Fruit fly (Drosophila melanogaster): Measurements from ENCODE around the gene CG10681.
A peak's percentile ranks its signal among the peaks of the same experiment; 100 is the strongest.

The CG10681 gene

DNA sequence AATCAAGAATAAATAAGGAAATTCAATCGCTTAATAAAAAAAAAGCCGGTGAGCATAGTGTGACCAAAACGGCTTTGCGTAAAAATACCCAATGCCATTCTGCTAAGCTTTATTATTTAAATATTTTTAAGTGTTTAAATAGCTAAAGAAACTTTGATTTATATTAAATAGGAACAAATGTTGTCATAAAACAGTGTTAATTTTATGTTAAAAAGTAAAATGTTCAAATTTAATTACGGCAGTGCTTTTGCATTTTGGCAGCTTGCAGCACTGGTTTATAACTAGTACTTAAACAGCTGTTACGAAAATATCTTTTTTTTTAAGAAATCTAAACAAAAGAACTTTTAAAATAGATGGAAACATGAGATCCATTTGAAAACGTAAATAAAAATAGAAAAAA is at the start of gene CG10681, which contains the start of gene CG10638:
CG10681 (plus strand) TSS at position 265 of the 400 bp plus-strand sequence.
CG10638 (minus strand) TSS at position 63 of the 400 bp plus-strand sequence.
- TF ChIP-seq Mes4 (GFP tag; optimal IDR thresholded peaks at IDR 0.05) (no peak), lab (GFP tag; optimal IDR thresholded peaks at IDR 0.05) (peak; percentile 15), CG9932 (GFP tag; IDR thresholded peaks at IDR 0.05) (peak; percentile 62), MESR4 (GFP tag; optimal IDR thresholded peaks at IDR 0.05) (no peak), fru (optimal IDR thresholded peaks at IDR 0.05) (no peak), H2.0 (GFP tag; IDR thresholded peaks at IDR 0.05) (no peak), Xrp1 (GFP tag; IDR thresholded peaks at IDR 0.05) (peak; percentile 47), sna (GFP tag; IDR thresholded peaks at IDR 0.05; ENCODE audit: partially characterized antibody) (peak; percentile 42; the same call in 1 of the 2 replicates), CG18011 (GFP tag; optimal IDR thresholded peaks at IDR 0.05) (peak; percentile 30), pho (GFP tag; optimal IDR thresholded peaks at IDR 0.05) (peak; percentile 2), CG10147 (GFP tag; optimal IDR thresholded peaks at IDR 0.05) (peak; percentile 36), crc (GFP tag; optimal IDR thresholded peaks at IDR 0.05) (no peak), Blimp-1 (GFP tag; optimal IDR thresholded peaks at IDR 0.05) (peak; percentile 41), lilli (GFP tag; optimal IDR thresholded peaks at IDR 0.05) (peak; percentile 61), CG9876 (GFP tag; optimal IDR thresholded peaks at IDR 0.05) (no peak), Lhr (GFP tag; optimal IDR thresholded peaks at IDR 0.05) (peak; percentile 45), CG16813 (GFP tag; IDR thresholded peaks at IDR 0.05; ENCODE audit: partially characterized antibody) (no peak), sens (GFP tag) (peak; percentile 91), Bteb2 (GFP tag; optimal IDR thresholded peaks at IDR 0.05) (peak; percentile 25), stwl (tag; optimal IDR thresholded peaks at IDR 0.05) (peak; percentile 86), CG15479 (GFP tag; optimal IDR thresholded peaks at IDR 0.05) (no peak), knrl (GFP tag; IDR thresholded peaks at IDR 0.05; ENCODE audit: partially characterized antibody) (no peak), Rfx (GFP tag; IDR thresholded peaks at IDR 0.05) (peak; percentile 21; the same call in 1 of the 2 replicates), CG1529 (GFP tag; optimal IDR thresholded peaks at IDR 0.05) (no peak), Six4 (GFP tag; optimal IDR thresholded peaks at IDR 0.05) (no peak), Dek (tag; optimal IDR thresholded peaks at IDR 0.05) (peak; percentile 20), CG12104 (GFP tag; optimal IDR thresholded peaks at IDR 0.05) (peak; percentile 30), B-H1 (GFP tag; IDR thresholded peaks at IDR 0.05) (no peak), CG17912 (GFP tag; optimal IDR thresholded peaks at IDR 0.05) (no peak), CG8388 (GFP tag; optimal IDR thresholded peaks at IDR 0.05) (peak; percentile 27), Usf (GFP tag; optimal IDR thresholded peaks at IDR 0.05) (no peak), CG18599 (GFP tag; optimal IDR thresholded peaks at IDR 0.05) (no peak), dimm (GFP tag; IDR thresholded peaks at IDR 0.05) (no peak), az2 (GFP tag; optimal IDR thresholded peaks at IDR 0.05) (peak; percentile 23), CG2712 (tag; optimal IDR thresholded peaks at IDR 0.05) (peak; percentile 54), YL-1 (GFP tag; optimal IDR thresholded peaks at IDR 0.05) (peak; percentile 81), Doc3 (GFP tag; IDR thresholded peaks at IDR 0.05; ENCODE audit: partially characterized antibody) (no peak), NC2β (GFP tag; optimal IDR thresholded peaks at IDR 0.05) (peak; percentile 28), pan (optimal IDR thresholded peaks at IDR 0.05) (no peak), pan (GFP tag; optimal IDR thresholded peaks at IDR 0.05 in 1 of 2, IDR thresholded peaks at IDR 0.05 in 1 of 2) (no peak), CG6654 (GFP tag; optimal IDR thresholded peaks at IDR 0.05) (no peak), E2f1 (GFP tag; IDR thresholded peaks at IDR 0.05) (no peak), CG15601 (tag; optimal IDR thresholded peaks at IDR 0.05) (peak; percentile 31), HmgZ (tag; optimal IDR thresholded peaks at IDR 0.05) (peak; percentile 62), CTCF (GFP tag; optimal IDR thresholded peaks at IDR 0.05) (peak; percentile 2), CG12071 (GFP tag; optimal IDR thresholded peaks at IDR 0.05) (no peak), Xbp1 (GFP tag; optimal IDR thresholded peaks at IDR 0.05) (peak; percentile 55), CG1832 (GFP tag; optimal IDR thresholded peaks at IDR 0.05) (no peak), tx (GFP tag; optimal IDR thresholded peaks at IDR 0.05) (peak; percentile 17), dmrt99B (tag; optimal IDR thresholded peaks at IDR 0.05) (no peak), BEAF-32 (GFP tag; optimal IDR thresholded peaks at IDR 0.05) (peak; percentile 29), Dfd (GFP tag; optimal IDR thresholded peaks at IDR 0.05) (no peak)
